Worm (Caenorhabditis elegans) whole organism, L2 larva: ENCODE measurements around the gene C18G1.6.

Experiments used
- F13H6.1 ChIP-seq: sonication (generic microtip); optimal IDR thresholded peaks from 2 replicates; lab custom pipeline; 2016; ENCODE audit warnings: missing genetic modification characterization, missing compliant biosample characterization
- Y55F3AM.14 ChIP-seq: fragments of 200-800 bp; sonication (Bioruptor generic); optimal IDR thresholded peaks from 2 replicates; lab custom pipeline; 2018; ENCODE audit warnings: mild to moderate bottlenecking, missing genetic modification characterization, missing compliant biosample characterization
- ZK546.5 ChIP-seq: sonication (generic microtip); optimal IDR thresholded peaks from 2 replicates; lab custom pipeline; 2017; ENCODE audit warnings: missing biosample characterization, missing genetic modification characterization
- alr-1 ChIP-seq: fragments of 150-350 bp; optimal IDR thresholded peaks from 2 replicates; lab custom pipeline; 2014; ENCODE audit warnings: missing biosample characterization, missing genetic modification characterization
- aly-2 ChIP-seq: fragments of 150-350 bp; optimal IDR thresholded peaks from 2 replicates; lab custom pipeline; 2014; ENCODE audit warnings: missing biosample characterization, missing genetic modification characterization
- ama-1 ChIP-seq: fragments of 150-350 bp; optimal IDR thresholded peaks from 2 replicates; lab custom pipeline; 2018; ENCODE audit warnings: inconsistent platforms
- ceh-82 ChIP-seq: fragments of 150-350 bp; optimal IDR thresholded peaks from 2 replicates; lab custom pipeline; 2014; ENCODE audit warnings: missing biosample characterization, missing genetic modification characterization
- crh-2 ChIP-seq: sonication (generic microtip); optimal IDR thresholded peaks from 2 replicates; lab custom pipeline; 2017; ENCODE audit warnings: missing biosample characterization, missing genetic modification characterization
- egl-27 ChIP-seq: sonication (generic microtip); optimal IDR thresholded peaks from 3 replicates; lab custom pipeline; 2017; ENCODE audit warnings: missing biosample characterization, missing genetic modification reagents, missing genetic modification characterization
- elt-3 ChIP-seq: sonication (generic microtip); optimal IDR thresholded peaks from 2 replicates; lab custom pipeline; 2017; ENCODE audit warnings: missing biosample characterization, missing genetic modification characterization
- fos-1 ChIP-seq: fragments of 150-350 bp; optimal IDR thresholded peaks from 2 replicates; lab custom pipeline; 2014; ENCODE audit warnings: missing biosample characterization, missing genetic modification characterization
- gmeb-1 ChIP-seq: fragments of 150-350 bp; optimal IDR thresholded peaks from 2 replicates; lab custom pipeline; 2014; ENCODE audit warnings: missing biosample characterization, missing genetic modification characterization
- lin-11 ChIP-seq: fragments of 150-350 bp; sonication (generic microtip); optimal IDR thresholded peaks from 2 replicates; lab custom pipeline; 2014; ENCODE audit warnings: missing biosample characterization, missing genetic modification characterization, inconsistent platforms, mixed read lengths
- lsy-2 ChIP-seq, 2 experiments: fragments of 150-350 bp in 1 of 2; sonication (generic microtip) in 1 of 2; optimal IDR thresholded peaks; 2 replicates each; lab custom pipeline; 2014 to 2017; ENCODE audit warnings: missing biosample characterization in 2 of 2, missing genetic modification characterization in 2 of 2
- mab-5 ChIP-seq: fragments of 150-350 bp; optimal IDR thresholded peaks from 2 replicates; lab custom pipeline; 2014; ENCODE audit warnings: missing biosample characterization, missing genetic modification characterization
- mdl-1 ChIP-seq, 2 experiments: fragments of 150-350 bp in 1 of 2; sonication (generic microtip) in 1 of 2; optimal IDR thresholded peaks; 2 replicates each; lab custom pipeline; 2017; ENCODE audit warnings: missing biosample characterization in 2 of 2, missing genetic modification characterization in 2 of 2
- nhr-12 ChIP-seq: fragments of 150-350 bp; optimal IDR thresholded peaks from 2 replicates; lab custom pipeline; 2014; ENCODE audit warnings: missing biosample characterization, missing genetic modification characterization
- nhr-129 ChIP-seq: fragments of 150-350 bp; optimal IDR thresholded peaks from 2 replicates; lab custom pipeline; 2014; ENCODE audit warnings: missing biosample characterization, missing genetic modification characterization
- nhr-77 ChIP-seq: fragments of 150-350 bp; optimal IDR thresholded peaks from 2 replicates; lab custom pipeline; 2014; ENCODE audit warnings: missing biosample characterization, missing genetic modification characterization
- peb-1 ChIP-seq: fragments of 150-350 bp; optimal IDR thresholded peaks from 2 replicates; lab custom pipeline; 2014; ENCODE audit warnings: missing biosample characterization, missing genetic modification characterization
- sem-4 ChIP-seq: fragments of 150-350 bp; optimal IDR thresholded peaks from 2 replicates; lab custom pipeline; 2014; ENCODE audit warnings: missing biosample characterization, missing genetic modification reagents, missing genetic modification characterization
- skn-1 ChIP-seq: sonication (generic microtip); optimal IDR thresholded peaks from 2 replicates; lab custom pipeline; 2017; ENCODE audit warnings: missing biosample characterization, missing genetic modification characterization
- sma-3 ChIP-seq: sonication (generic microtip); optimal IDR thresholded peaks from 2 replicates; lab custom pipeline; 2016; ENCODE audit warnings: missing genetic modification reagents, missing genetic modification characterization, missing compliant biosample characterization
- sma-9 ChIP-seq, 2 experiments: fragments of 150-350 bp in 1 of 2; sonication (generic microtip) in 1 of 2; optimal IDR thresholded peaks; 2 replicates each; lab custom pipeline; 2014 to 2016; ENCODE audit warnings: missing genetic modification characterization in 2 of 2, mild to moderate bottlenecking in 1 of 2, missing biosample characterization in 1 of 2, missing compliant biosample characterization in 1 of 2, missing genetic modification reagents in 1 of 2, moderate library complexity in 1 of 2
- unc-39 ChIP-seq: fragments of 150-350 bp; optimal IDR thresholded peaks from 2 replicates; lab custom pipeline; 2014; ENCODE audit warnings: missing biosample characterization, missing genetic modification characterization
- unc-55 ChIP-seq: fragments of 150-350 bp; sonication (generic microtip); optimal IDR thresholded peaks from 3 replicates; lab custom pipeline; 2014; ENCODE audit warnings: missing biosample characterization, missing genetic modification reagents, missing genetic modification characterization

Gene C18G1.6

ce11 chrV:4770408-4770947, 20.1 kb downstream of the C18G1.6 start, which contains the start of gene elt-7:
elt-7 (plus strand) TSS chrV:4770670.
- TF ChIP-seq nhr-77 (tag; lab: Kevin White, UChicago) (no peak), fos-1 (tag; lab: Kevin White, UChicago) (peak; percentile 50)

ce11 chrV:4775140-4775539, 24.7 kb downstream of the C18G1.6 start:
- TF ChIP-seq lsy-2 (tag; optimal IDR thresholded peaks at IDR 0.05; lab: Kevin White, UChicago) (no peak), Y55F3AM.14 (GFP tag; lab: Kevin White, UChicago) (peak; percentile 97), sma-3 (GFP tag; lab: Kevin White, UChicago) (no peak), mab-5 (peak; percentile 78), unc-55 (peak; percentile 74)

ce11 chrV:4777388-4777986, 27.1 kb downstream of the C18G1.6 start, which contains the start of gene C18G1.1:
C18G1.1 (plus strand) TSS chrV:4777960.
- TF ChIP-seq crh-2 (no peak), nhr-129 (peak; percentile 68), sma-9 (GFP tag; optimal IDR thresholded peaks at IDR 0.05; lab: Kevin White, UChicago) (peak; percentile 33), sma-9 (tag; optimal IDR thresholded peaks at IDR 0.05; lab: Kevin White, UChicago) (no peak), alr-1 (tag; lab: Kevin White, UChicago) (no peak), F13H6.1 (tag; lab: Kevin White, UChicago) (peak; percentile 11)

ce11 chrV:4783313-4783712, 32.9 kb downstream of the C18G1.6 start, which contains the start of gene Y60C6A.1:
Y60C6A.1 (plus strand) TSS chrV:4783613.
- no peak for TF ChIP-seq skn-1 (tag; lab: Kevin White, UChicago)
- TF ChIP-seq mab-5 = no peak
- TF ChIP-seq ZK546.5 = no peak

ce11 chrV:4785333-4785852, 35.0 kb downstream of the C18G1.6 start, which contains the start of the genes Y60C6A.2 and Y60C6A.3:
Y60C6A.2 (minus strand) TSS chrV:4785433.
Y60C6A.3 (plus strand) TSS chrV:4785802.
- no peak for TF ChIP-seq peb-1 (tag; lab: Kevin White, UChicago)
- no peak for TF ChIP-seq sem-4 (tag; lab: Kevin White, UChicago)
- no peak for TF ChIP-seq gmeb-1 (tag; lab: Kevin White, UChicago)
- no peak for TF ChIP-seq crh-2
- TF ChIP-seq lin-11 (tag; lab: Kevin White, UChicago) = no peak
- TF ChIP-seq ceh-82 (tag; lab: Kevin White, UChicago) = no peak
- TF ChIP-seq unc-39 = no peak
- no peak for TF ChIP-seq aly-2
- TF ChIP-seq ama-1 = no peak
- no peak for TF ChIP-seq fos-1 (tag; lab: Kevin White, UChicago)
- TF ChIP-seq egl-27 (tag; lab: Kevin White, UChicago) = no peak

ce11 chrV:4787166-4787565, 36.8 kb downstream of the C18G1.6 start, which contains the start of gene R02F11.9:
R02F11.9 (plus strand) TSS chrV:4787466.
- TF ChIP-seq fos-1 (tag; lab: Kevin White, UChicago) = no peak
- TF ChIP-seq nhr-12 (tag; lab: Kevin White, UChicago) = no peak
- TF ChIP-seq crh-2 = no peak

- TF ChIP-seq unc-39 (no peak), mdl-1 (tag; optimal IDR thresholded peaks at IDR 0.05; lab: Kevin White, UChicago) (no peak), sem-4 (tag; lab: Kevin White, UChicago) (no peak), sma-3 (GFP tag; lab: Kevin White, UChicago) (no peak), lin-11 (tag; lab: Kevin White, UChicago) (no peak), nhr-12 (tag; lab: Kevin White, UChicago) (no peak), alr-1 (tag; lab: Kevin White, UChicago) (no peak), elt-3 (no peak), aly-2 (no peak)
These were observed 37.4 kb downstream of the C18G1.6 start for ce11 chrV:4787836-4788235.
